Fruit fly (Drosophila melanogaster) whole organism, pupa: ENCODE data around the gene CG44090.

Experiments used
- CG13204 ChIP-seq: fragments of 200-800 bp; sonication (Bioruptor generic); optimal IDR thresholded peaks from 2 replicates; lab custom pipeline; 2018; ENCODE audit warnings: missing biosample characterization, mild to moderate bottlenecking, missing genetic modification characterization, moderate library complexity
- CG14655 ChIP-seq: fragments of 200-800 bp; sonication (Bioruptor generic); optimal IDR thresholded peaks from 3 replicates; lab custom pipeline; 2017; ENCODE audit warnings: mild to moderate bottlenecking, missing biosample characterization, missing genetic modification reagents, missing genetic modification characterization
- CG9948 ChIP-seq: fragments of 200-800 bp; sonication (Bioruptor generic); optimal IDR thresholded peaks from 2 replicates; lab custom pipeline; 2018; ENCODE audit warnings: missing biosample characterization, mild to moderate bottlenecking, missing genetic modification characterization, moderate library complexity
- Ets98B ChIP-seq: fragments of 200-800 bp; sonication (Bioruptor generic); IDR thresholded peaks from 2 replicates; pipeline ENCODE4 v1.3.6; 2022; ENCODE audit warnings: missing biosample characterization, missing genetic modification characterization
- Pif1B ChIP-seq: fragments of 200-800 bp; sonication (Bioruptor generic); optimal IDR thresholded peaks from 3 replicates; lab custom pipeline; 2016; ENCODE audit warnings: missing biosample characterization, missing genetic modification characterization
- fd96Ca ChIP-seq: fragments of 200-800 bp; sonication (Bioruptor generic); IDR thresholded peaks from 3 replicates; pipeline ENCODE4 v1.3.6; 2022; ENCODE audit warnings: missing biosample characterization, missing genetic modification characterization

dm6 chr3R:17391313-17391845 lies 42.9 kb downstream of the CG44090 start, which contains the start of the genes Brf and sds22:
- TF ChIP-seq Ets98B: peak; percentile 91
- peak; percentile 93 for TF ChIP-seq CG14655 (GFP tag; lab: Kevin White, UChicago)
- peak; percentile 55 for TF ChIP-seq CG13204 (GFP tag; lab: Kevin White, UChicago)
- TF ChIP-seq CG9948 (tag; lab: Kevin White, UChicago): peak; percentile 91
- TF ChIP-seq Pif1B (GFP tag; lab: Kevin White, UChicago): peak; percentile 91
- peak; percentile 77 for TF ChIP-seq fd96Ca
